Fruit fly (Drosophila melanogaster): Measurements from ENCODE around the gene CG14073.

Gene CG14073

DNA sequence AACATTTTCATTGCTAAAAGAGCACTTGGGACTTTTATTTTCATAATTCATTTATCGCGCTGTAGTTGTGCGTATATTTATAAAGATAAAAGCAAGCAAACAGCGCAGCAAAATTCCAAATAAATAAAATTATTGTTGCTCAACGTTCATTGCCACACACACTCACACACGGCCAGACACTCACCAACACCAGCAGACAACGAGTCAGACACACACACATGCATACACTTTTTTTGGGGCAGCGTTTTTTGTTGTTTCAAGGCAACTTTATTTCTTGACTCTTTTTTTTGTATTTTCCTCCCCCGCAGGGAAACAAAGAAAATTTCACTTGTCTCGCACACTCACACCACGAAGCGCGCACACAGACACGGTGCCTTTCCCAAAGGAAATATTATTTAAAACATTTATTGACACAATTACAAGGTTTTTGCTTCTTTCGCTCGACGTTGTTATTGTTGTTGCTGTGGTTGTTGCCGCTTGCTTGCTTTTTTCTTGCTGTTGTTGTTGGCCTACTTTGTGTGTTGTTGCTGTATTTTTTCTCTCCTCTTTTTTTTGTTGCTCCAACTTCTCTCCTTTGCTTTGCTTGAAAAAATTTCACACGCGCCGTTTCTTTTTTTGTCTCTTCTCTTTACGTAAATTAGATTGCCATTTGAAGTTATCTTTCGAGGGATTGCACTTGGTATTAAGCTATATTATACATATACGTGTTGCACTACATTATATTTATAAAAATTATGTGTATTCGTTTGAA lies 413 bp downstream of the CG14073 start (continued):
- TF ChIP-seq cg (GFP tag; optimal IDR thresholded peaks at IDR 0.05) = peak; percentile 91
- no peak for TF ChIP-seq HLH54F (GFP tag; optimal IDR thresholded peaks at IDR 0.05)
- TF ChIP-seq CG1647 (GFP tag; optimal IDR thresholded peaks at IDR 0.05) = no peak
- no peak for TF ChIP-seq Xrp1 (GFP tag; IDR thresholded peaks at IDR 0.05)
- TF ChIP-seq hb (GFP tag; IDR thresholded peaks at IDR 0.05; ENCODE audit: partially characterized antibody) = no peak
- no peak for TF ChIP-seq row (GFP tag; IDR thresholded peaks at IDR 0.05)
- TF ChIP-seq Gsc (GFP tag; IDR thresholded peaks at IDR 0.05) = no peak
- peak in 1 of 2 experiments; percentile 47 for TF ChIP-seq Pdp1 (GFP tag; optimal IDR thresholded peaks at IDR 0.05)
- TF ChIP-seq tup (GFP tag; optimal IDR thresholded peaks at IDR 0.05) = no peak
- no peak for TF ChIP-seq sob (GFP tag; IDR thresholded peaks at IDR 0.05)
- TF ChIP-seq bbx (GFP tag; IDR thresholded peaks at IDR 0.05; ENCODE audit: partially characterized antibody) = no peak
- TF ChIP-seq fd102C (GFP tag; optimal IDR thresholded peaks at IDR 0.05) = no peak
- no peak for TF ChIP-seq CG6813 (GFP tag; optimal IDR thresholded peaks at IDR 0.05)
- no peak for TF ChIP-seq wdn (GFP tag; IDR thresholded peaks at IDR 0.05)
- no peak for TF ChIP-seq Nf-YC (tag; optimal IDR thresholded peaks at IDR 0.05)
- peak; percentile 47 for TF ChIP-seq MESR4 (GFP tag; optimal IDR thresholded peaks at IDR 0.05)
- no peak for TF ChIP-seq ac (GFP tag; optimal IDR thresholded peaks at IDR 0.05)
- TF ChIP-seq CG34376 (GFP tag; optimal IDR thresholded peaks at IDR 0.05) = peak; percentile 18
- TF ChIP-seq CG13123 (GFP tag; optimal IDR thresholded peaks at IDR 0.05) = no peak
- no peak for TF ChIP-seq luna (GFP tag; optimal IDR thresholded peaks at IDR 0.05)
- TF ChIP-seq Poxn (GFP tag; IDR thresholded peaks at IDR 0.05) = no peak
- TF ChIP-seq CG4730 (GFP tag; IDR thresholded peaks at IDR 0.05) = no peak
- TF ChIP-seq sens (GFP tag) = peak; percentile 88
- no peak for TF ChIP-seq chif (GFP tag; optimal IDR thresholded peaks at IDR 0.05)
- no peak for TF ChIP-seq danr (GFP tag; IDR thresholded peaks at IDR 0.05)
- TF ChIP-seq Abd-B (GFP tag; optimal IDR thresholded peaks at IDR 0.05) = no peak
- no peak for TF ChIP-seq CG15479 (GFP tag; optimal IDR thresholded peaks at IDR 0.05)
- TF ChIP-seq D (optimal IDR thresholded peaks at IDR 0.05) = no peak
- TF ChIP-seq D (GFP tag; optimal IDR thresholded peaks at IDR 0.05) = no peak
- no peak for TF ChIP-seq da (GFP tag; optimal IDR thresholded peaks at IDR 0.05)
- no peak for TF ChIP-seq ewg (GFP tag; optimal IDR thresholded peaks at IDR 0.05)
- TF ChIP-seq jigr1 (GFP tag; IDR thresholded peaks at IDR 0.05) = no peak
- TF ChIP-seq tna (GFP tag; IDR thresholded peaks at IDR 0.05; ENCODE audit: partially characterized antibody) = no peak
- no peak for TF ChIP-seq sens-2 (GFP tag; IDR thresholded peaks at IDR 0.05)
- TF ChIP-seq trem (tag; optimal IDR thresholded peaks at IDR 0.05) = no peak
- no peak for TF ChIP-seq insv (GFP tag; optimal IDR thresholded peaks at IDR 0.05)
- TF ChIP-seq pros (GFP tag; optimal IDR thresholded peaks at IDR 0.05) = peak; percentile 78
- no peak for TF ChIP-seq Myb (GFP tag; optimal IDR thresholded peaks at IDR 0.05)

- TF ChIP-seq CG10431 (GFP tag; optimal IDR thresholded peaks at IDR 0.05) = no peak
- TF ChIP-seq kni (GFP tag; optimal IDR thresholded peaks at IDR 0.05) = peak; percentile 41
- TF ChIP-seq Med (GFP tag) = peak; percentile 42
- TF ChIP-seq Deaf1 (tag; optimal IDR thresholded peaks at IDR 0.05) = peak; percentile 25
- peak; percentile 51; the same call in 1 of the 2 replicates for TF ChIP-seq Drgx (GFP tag; IDR thresholded peaks at IDR 0.05)
- TF ChIP-seq CG3065 (GFP tag; optimal IDR thresholded peaks at IDR 0.05) = no peak
- TF ChIP-seq CG18764 (GFP tag; optimal IDR thresholded peaks at IDR 0.05) = peak; percentile 67
- TF ChIP-seq Atf6 (GFP tag; IDR thresholded peaks at IDR 0.05) = 0 out of 2 replicates have a peak, but pooled peaks have one; percentile 10
- TF ChIP-seq Pdp1 (GFP tag; optimal IDR thresholded peaks at IDR 0.05) = peak in 1 of 2 experiments; percentile 47
- TF ChIP-seq CG15514 (GFP tag; optimal IDR thresholded peaks at IDR 0.05) = peak; percentile 3
- peak; percentile 94 for TF ChIP-seq CG4360 (GFP tag; IDR thresholded peaks at IDR 0.05)
- TF ChIP-seq sens (GFP tag) = peak; percentile 17
- peak; percentile 71 for TF ChIP-seq nom (GFP tag; optimal IDR thresholded peaks at IDR 0.05)
- no peak for TF ChIP-seq gfzf (GFP tag; optimal IDR thresholded peaks at IDR 0.05)
- TF ChIP-seq CG33557 (GFP tag; optimal IDR thresholded peaks at IDR 0.05) = peak; percentile 0
Measured at dm6 chr3L:18819262-18819886, 1.1 kb downstream of the CG14073 start.

Data from whole organism, embryonic.